Worm (Caenorhabditis elegans): Measurements from ENCODE around the gene exo-1.

Gene exo-1

DNA sequence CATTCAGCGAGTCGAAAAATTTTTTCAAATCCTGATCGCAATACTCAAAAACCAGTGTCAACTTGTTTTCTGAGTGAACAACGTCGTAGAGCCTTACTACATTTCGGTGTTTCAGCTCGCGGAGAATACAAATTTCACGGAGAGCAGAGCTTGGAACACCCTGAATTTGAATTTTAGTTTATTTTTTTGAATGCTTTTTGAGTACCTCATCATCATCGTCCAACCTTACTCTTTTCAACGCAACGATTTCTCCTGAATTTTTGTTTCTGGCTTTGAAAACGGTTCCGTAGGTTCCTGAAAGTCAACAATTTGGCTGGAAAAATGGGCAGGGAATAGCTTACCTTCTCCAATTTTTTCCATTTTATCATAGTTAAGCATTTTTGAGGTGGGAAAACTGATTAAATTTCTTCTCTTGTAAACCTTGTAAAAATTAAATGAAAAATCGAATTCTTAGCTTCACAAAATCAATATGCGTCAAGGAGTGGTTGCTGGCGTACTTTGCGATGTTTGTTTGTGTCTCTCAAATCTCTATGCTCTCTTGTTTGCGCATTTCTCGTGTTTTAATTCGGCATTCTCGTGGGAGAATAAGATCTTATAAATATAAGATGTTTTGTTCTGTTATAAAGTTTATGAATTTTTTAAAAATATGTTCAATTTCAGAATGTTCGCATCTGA lies 42.7 kb downstream of the exo-1 start, which contains the start of gene cdk-5 (continued):
- TF ChIP-seq dve-1 (tag; optimal IDR thresholded peaks at IDR 0.05; ENCODE audit: insufficient read depth), result peak; percentile 93
- TF ChIP-seq aha-1 (tag), result peak; percentile 95
- peak; percentile 1 for TF ChIP-seq ceh-32 (tag; optimal IDR thresholded peaks at IDR 0.05; ENCODE audit: poor library complexity)
- peak; percentile 59 for TF ChIP-seq nhr-48 (tag; optimal IDR thresholded peaks at IDR 0.05)
- no peak for TF ChIP-seq F44E2.7 (GFP tag; IDR thresholded peaks at IDR 0.05)
- TF ChIP-seq lin-13 (GFP tag; optimal IDR thresholded peaks at IDR 0.05), result peak; percentile 51
- no peak for TF ChIP-seq aly-2 (tag; optimal IDR thresholded peaks at IDR 0.05)
- peak; percentile 51 for TF ChIP-seq spr-1 (tag; optimal IDR thresholded peaks at IDR 0.05)
- TF ChIP-seq F37D6.2 (tag; optimal IDR thresholded peaks at IDR 0.05), result peak; percentile 53
- TF ChIP-seq dpl-1 (GFP tag; optimal IDR thresholded peaks at IDR 0.05), result peak; percentile 86
- no peak for TF ChIP-seq hlh-11 (tag; optimal IDR thresholded peaks at IDR 0.05)
- TF ChIP-seq ZK337.2 (GFP tag; IDR thresholded peaks at IDR 0.05), result no peak
- TF ChIP-seq unc-130 (GFP tag; optimal IDR thresholded peaks at IDR 0.05), result no peak
- TF ChIP-seq saeg-2 (GFP tag; IDR thresholded peaks at IDR 0.05), result no peak
- TF ChIP-seq lin-39 (tag; optimal IDR thresholded peaks at IDR 0.05), result no peak
- TF ChIP-seq attf-4 (tag; optimal IDR thresholded peaks at IDR 0.05), result no peak
- TF ChIP-seq daf-16 (GFP tag; optimal IDR thresholded peaks at IDR 0.05), result peak in 1 of 2 experiments; percentile 51
- peak; percentile 13 for TF ChIP-seq daf-16 (tag; optimal IDR thresholded peaks at IDR 0.05)
- no peak for TF ChIP-seq lim-7 (GFP tag; IDR thresholded peaks at IDR 0.05)

DNA sequence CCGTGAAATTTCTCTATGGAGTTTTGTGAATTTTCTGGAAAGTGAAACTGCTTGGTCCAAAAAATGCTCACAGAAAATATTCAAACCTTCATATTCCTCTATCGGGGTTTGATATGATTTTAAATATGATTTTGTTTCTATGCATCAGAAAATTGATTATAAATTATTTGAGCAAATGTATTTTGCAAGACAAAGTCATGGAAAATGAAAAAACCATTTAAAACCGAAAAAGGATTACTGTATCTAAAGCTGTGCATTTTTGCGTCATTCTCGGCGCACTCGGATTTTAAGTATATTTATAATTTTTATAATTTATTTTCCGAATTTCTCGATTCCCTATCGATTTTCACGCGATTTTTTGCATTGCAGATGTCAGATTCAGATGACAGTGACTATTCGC lies 48.2 kb downstream of the exo-1 start, which contains the start of gene pssy-2:
pssy-2 (plus strand) TSS at position 301 of the 400 bp plus-strand sequence.
- no peak for TF ChIP-seq daf-19 (GFP tag; conservative IDR thresholded peaks at IDR 0.05)
- no peak for TF ChIP-seq T20F7.1 (GFP tag; optimal IDR thresholded peaks at IDR 0.05)
- no peak for TF ChIP-seq ceh-32 (tag; optimal IDR thresholded peaks at IDR 0.05; ENCODE audit: poor library complexity)
- TF ChIP-seq zag-1 (tag; optimal IDR thresholded peaks at IDR 0.05), result no peak
- TF ChIP-seq saeg-2 (GFP tag; IDR thresholded peaks at IDR 0.05), result no peak
- no peak for TF ChIP-seq hlh-11 (tag; optimal IDR thresholded peaks at IDR 0.05)
- no peak for TF ChIP-seq Y75B8A.6 (GFP tag; IDR thresholded peaks at IDR 0.05)
- no peak for TF ChIP-seq ztf-11 (tag; optimal IDR thresholded peaks at IDR 0.05)

DNA sequence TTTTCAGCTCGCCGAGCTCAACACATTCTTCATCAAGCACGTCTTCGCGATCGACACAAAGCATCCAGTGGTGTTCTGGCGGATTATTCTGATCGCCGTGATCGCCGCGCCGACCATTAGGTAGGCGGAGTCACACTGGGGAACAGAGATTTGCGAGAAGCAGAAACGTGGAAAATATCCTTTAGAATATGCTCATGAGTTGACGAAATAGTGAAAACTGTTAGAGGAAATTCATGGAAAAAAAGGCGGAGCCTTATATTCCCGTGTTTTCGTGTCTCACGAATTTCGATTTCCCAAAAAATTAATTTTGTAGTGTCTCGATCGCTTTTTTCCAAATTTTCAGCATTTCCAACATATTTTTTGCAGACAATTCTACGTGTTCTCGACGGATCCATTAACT lies 51.2 kb downstream of the exo-1 start:
- no peak for TF ChIP-seq gei-8 (GFP tag; optimal IDR thresholded peaks at IDR 0.05)
- TF ChIP-seq zip-11 (GFP tag; IDR thresholded peaks at IDR 0.05), result no peak
- no peak for TF ChIP-seq spr-3 (GFP tag; optimal IDR thresholded peaks at IDR 0.05)
- TF ChIP-seq ama-1 (optimal IDR thresholded peaks at IDR 0.05), result no peak
- TF ChIP-seq unc-130 (GFP tag; optimal IDR thresholded peaks at IDR 0.05), result no peak
- TF ChIP-seq nhr-6 (tag; optimal IDR thresholded peaks at IDR 0.05), result no peak
- no peak for TF ChIP-seq lir-3 (tag; optimal IDR thresholded peaks at IDR 0.05)
- no peak for TF ChIP-seq mdl-1 (tag; optimal IDR thresholded peaks at IDR 0.05)
- no peak for TF ChIP-seq nhr-42 (GFP tag; IDR thresholded peaks at IDR 0.05)
- TF ChIP-seq lin-15B (tag; optimal IDR thresholded peaks at IDR 0.05), result no peak
- TF ChIP-seq nhr-111 (GFP tag; optimal IDR thresholded peaks at IDR 0.05), result no peak
- no peak for TF ChIP-seq daf-8 (GFP tag; IDR thresholded peaks at IDR 0.05)

Data from whole organism, L4 larva.